Fruit fly (Drosophila melanogaster): ENCODE measurements around the gene CG4004.

CG4004 gene

DNA sequence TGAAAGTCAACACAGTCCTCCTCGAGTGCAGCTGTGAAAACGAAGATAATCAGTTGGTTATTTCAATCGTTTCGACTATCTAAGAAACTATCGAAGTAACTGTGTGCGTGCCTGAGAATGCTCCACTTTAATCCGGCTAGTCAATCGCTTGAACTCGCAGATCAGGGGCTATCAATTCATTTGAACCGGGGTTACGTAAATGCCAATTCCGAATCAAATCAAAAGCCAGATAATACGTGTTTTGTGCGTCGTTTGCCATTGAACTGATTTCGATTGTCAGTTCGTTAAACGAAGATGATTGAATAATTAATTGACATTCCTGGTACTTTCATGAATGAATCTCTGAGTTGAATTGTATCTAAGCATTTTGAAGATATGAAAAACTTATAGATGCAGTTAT is 33.2 kb downstream of the CG4004 start:
- TF ChIP-seq Clk (GFP tag; optimal IDR thresholded peaks at IDR 0.05), result no peak
- TF ChIP-seq Mnt (GFP tag; optimal IDR thresholded peaks at IDR 0.05), result no peak
- peak; percentile 7 for TF ChIP-seq kay (GFP tag; ENCODE audit: borderline replicate concordance)

DNA sequence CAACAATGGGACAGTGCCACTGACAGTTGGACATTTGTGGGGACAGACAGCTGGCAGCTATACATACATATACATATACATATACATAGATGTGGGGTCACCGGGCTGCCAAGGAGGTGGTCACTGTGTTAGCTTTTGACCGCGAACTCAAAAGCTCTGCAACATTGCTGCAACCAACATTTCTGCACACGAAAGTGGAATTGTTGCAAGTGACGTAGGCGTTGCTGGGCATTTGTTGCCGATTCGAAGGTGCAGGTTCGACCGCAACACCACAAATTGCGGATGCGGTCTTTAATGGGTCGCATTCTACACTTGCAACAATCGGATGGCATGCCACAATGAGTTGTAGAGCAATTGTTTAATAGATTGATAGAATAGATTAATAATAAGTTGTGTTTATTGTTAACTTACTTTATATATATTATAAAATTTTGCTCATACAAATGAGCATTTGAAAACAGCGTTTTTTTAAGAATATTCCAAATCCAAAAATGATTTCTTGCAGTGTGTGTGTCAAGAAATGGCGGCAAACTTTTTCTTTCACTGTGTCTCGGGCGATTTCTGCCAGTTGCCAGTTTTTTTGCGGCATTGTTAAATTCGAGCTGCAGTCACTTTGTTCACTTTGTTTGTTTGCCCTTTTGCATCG is 33.9 kb downstream of the CG4004 start:
- TF ChIP-seq cic (GFP tag; optimal IDR thresholded peaks at IDR 0.05) (no peak), bab1 (GFP tag; optimal IDR thresholded peaks at IDR 0.05) (no peak), CG12768 (GFP tag; optimal IDR thresholded peaks at IDR 0.05) (no peak), Hr96 (GFP tag; optimal IDR thresholded peaks at IDR 0.05) (no peak), CG11617 (GFP tag; optimal IDR thresholded peaks at IDR 0.05) (peak; percentile 25), Mnt (GFP tag; optimal IDR thresholded peaks at IDR 0.05) (no peak), Clk (GFP tag; optimal IDR thresholded peaks at IDR 0.05) (no peak), kay (GFP tag; ENCODE audit: borderline replicate concordance) (no peak), pad (GFP tag; optimal IDR thresholded peaks at IDR 0.05) (no peak), cnc (optimal IDR thresholded peaks at IDR 0.05) (no peak), CG33017 (tag; optimal IDR thresholded peaks at IDR 0.05) (peak; percentile 31), CG14711 (tag; optimal IDR thresholded peaks at IDR 0.05) (no peak), CG5204 (GFP tag; optimal IDR thresholded peaks at IDR 0.05) (no peak), tj (GFP tag; optimal IDR thresholded peaks at IDR 0.05) (no peak), CG7101 (tag; optimal IDR thresholded peaks at IDR 0.05) (peak; percentile 36), toe (GFP tag; optimal IDR thresholded peaks at IDR 0.05) (no peak), CG1620 (GFP tag; optimal IDR thresholded peaks at IDR 0.05) (no peak), ovo (GFP tag; optimal IDR thresholded peaks at IDR 0.05) (peak; percentile 2), Crg-1 (GFP tag; optimal IDR thresholded peaks at IDR 0.05) (no peak), CG7045 (GFP tag; optimal IDR thresholded peaks at IDR 0.05) (peak; percentile 54)

DNA sequence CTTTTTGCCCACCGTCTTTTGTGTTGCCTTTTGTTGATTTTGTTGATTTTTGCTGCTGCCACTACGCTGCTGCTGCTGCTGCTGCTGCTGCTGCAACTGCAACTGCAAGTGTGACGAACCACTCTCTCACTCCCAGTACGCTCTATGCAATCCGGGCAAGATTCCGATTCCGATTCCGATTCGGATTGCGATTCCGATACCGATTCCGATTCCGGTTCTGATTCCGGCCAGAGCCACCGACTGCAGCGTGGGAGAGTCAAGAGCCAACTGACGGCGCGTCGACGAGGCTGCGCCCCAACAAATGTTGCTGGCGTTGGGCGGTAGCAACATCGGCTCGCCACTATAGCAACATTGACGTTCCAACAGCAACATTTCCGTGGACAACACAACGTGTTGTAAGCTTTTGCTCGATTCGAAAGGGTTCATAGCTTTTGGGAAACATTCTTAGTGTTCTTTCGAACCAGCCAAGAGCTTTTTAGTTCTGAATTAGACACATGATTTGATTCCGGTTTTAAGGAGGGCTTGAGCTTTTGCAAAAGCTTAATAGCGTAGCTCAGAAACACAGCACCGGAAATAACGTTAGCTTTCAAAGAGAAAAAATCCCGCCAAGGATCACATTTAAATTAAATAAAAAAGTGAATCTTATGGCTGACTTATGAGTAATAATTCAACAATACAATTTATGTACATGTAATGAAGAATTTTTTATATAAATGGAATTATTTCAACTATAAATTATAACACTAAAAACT is 40.9 kb downstream of the CG4004 start, which contains the start of gene CG32647:
TSS of gene CG32647 (minus strand) at position 269 of the 752 bp plus-strand sequence.
- TF ChIP-seq CG12768 (GFP tag; optimal IDR thresholded peaks at IDR 0.05) (peak; percentile 6), Crg-1 (GFP tag; optimal IDR thresholded peaks at IDR 0.05) (no peak), CG33017 (tag; optimal IDR thresholded peaks at IDR 0.05) (peak; percentile 44), toe (GFP tag; optimal IDR thresholded peaks at IDR 0.05) (no peak), Mnt (GFP tag; optimal IDR thresholded peaks at IDR 0.05) (peak; percentile 24), Hr96 (GFP tag; optimal IDR thresholded peaks at IDR 0.05) (peak; percentile 8), CG1620 (GFP tag; optimal IDR thresholded peaks at IDR 0.05) (no peak), CG7101 (tag; optimal IDR thresholded peaks at IDR 0.05) (peak; percentile 8), ovo (GFP tag; optimal IDR thresholded peaks at IDR 0.05) (peak; percentile 1), cic (GFP tag; optimal IDR thresholded peaks at IDR 0.05) (no peak)
